Worm (Caenorhabditis elegans) whole organism, mixed stage, embryonic: ENCODE measurements around the gene ZK154.4.
A peak's percentile ranks its signal among the peaks of the same experiment; 100 is the strongest.

ENCODE experiments used
- M03D4.4 ChIP-seq: sonication (generic microtip); optimal IDR thresholded peaks from 2 replicates; lab custom pipeline; 2017; ENCODE audit warnings: mild to moderate bottlenecking, missing genetic modification characterization, missing compliant biosample characterization
- bed-3 ChIP-seq: fragments of 200-800 bp; sonication (Bioruptor generic); optimal IDR thresholded peaks from 3 replicates; lab custom pipeline; 2018; ENCODE audit warnings: mild to moderate bottlenecking, missing genetic modification characterization, moderate library complexity, missing compliant biosample characterization
- blmp-1 ChIP-seq: fragments of 150-350 bp; optimal IDR thresholded peaks from 2 replicates; lab custom pipeline; 2014; ENCODE audit warnings: missing biosample characterization, missing genetic modification characterization
- ceh-39 ChIP-seq: fragments of 150-350 bp; optimal IDR thresholded peaks from 2 replicates; lab custom pipeline; 2014; ENCODE audit warnings: missing biosample characterization, missing genetic modification characterization
- ceh-43 ChIP-seq: fragments of 200-800 bp; sonication (Bioruptor generic); optimal IDR thresholded peaks from 2 replicates; lab custom pipeline; 2018; ENCODE audit warnings: mild to moderate bottlenecking, missing genetic modification characterization, moderate library complexity, missing compliant biosample characterization
- ces-1 ChIP-seq: fragments of 150-350 bp; optimal IDR thresholded peaks from 2 replicates; lab custom pipeline; 2014; ENCODE audit warnings: missing biosample characterization, missing genetic modification reagents, missing genetic modification characterization
- cnd-1 ChIP-seq: fragments of 200-800 bp; sonication (Bioruptor generic); optimal IDR thresholded peaks from 2 replicates; lab custom pipeline; 2018; ENCODE audit warnings: mild to moderate bottlenecking, missing genetic modification characterization, missing compliant biosample characterization
- drap-1 ChIP-seq: fragments of 200-800 bp; sonication (Bioruptor generic); optimal IDR thresholded peaks from 3 replicates; lab custom pipeline; 2018; ENCODE audit warnings: mild to moderate bottlenecking, missing genetic modification characterization, missing compliant biosample characterization
- elt-1 ChIP-seq: sonication (generic microtip); optimal IDR thresholded peaks from 2 replicates; lab custom pipeline; 2017; ENCODE audit warnings: missing genetic modification characterization, mild to moderate bottlenecking, missing compliant biosample characterization, antibody characterized with exemption, moderate library complexity, borderline replicate concordance; ENCODE audit not compliant: insufficient read depth
- elt-3 ChIP-seq: fragments of 150-350 bp; optimal IDR thresholded peaks from 2 replicates; lab custom pipeline; 2014; ENCODE audit warnings: missing biosample characterization, missing genetic modification characterization
- flh-1 ChIP-seq: fragments of 200-800 bp; sonication (Bioruptor generic); optimal IDR thresholded peaks from 2 replicates; lab custom pipeline; 2018; ENCODE audit warnings: mild to moderate bottlenecking, missing genetic modification characterization, moderate library complexity, missing compliant biosample characterization
- ham-2 ChIP-seq: fragments of 200-800 bp; sonication (Bioruptor generic); optimal IDR thresholded peaks from 2 replicates; lab custom pipeline; 2018; ENCODE audit warnings: mild to moderate bottlenecking, missing genetic modification characterization, missing compliant biosample characterization
- hlh-1 ChIP-seq: fragments of 150-350 bp; optimal IDR thresholded peaks from 2 replicates; lab custom pipeline; 2014; ENCODE audit warnings: missing biosample characterization, missing genetic modification reagents, missing genetic modification characterization
- lin-13 ChIP-seq: fragments of 150-350 bp; optimal IDR thresholded peaks from 2 replicates; lab custom pipeline; 2014; ENCODE audit warnings: missing biosample characterization, missing genetic modification characterization
- lin-32 ChIP-seq: fragments of 200-800 bp; sonication (Bioruptor generic); optimal IDR thresholded peaks from 2 replicates; lab custom pipeline; 2018; ENCODE audit warnings: mild to moderate bottlenecking, missing genetic modification characterization, missing compliant biosample characterization
- lsy-2 ChIP-seq: fragments of 150-350 bp; optimal IDR thresholded peaks from 2 replicates; lab custom pipeline; 2014; ENCODE audit warnings: missing biosample characterization, missing genetic modification characterization
- mab-5 ChIP-seq: fragments of 150-350 bp; optimal IDR thresholded peaks from 2 replicates; lab custom pipeline; 2014; ENCODE audit warnings: missing biosample characterization, missing genetic modification characterization
- mep-1 ChIP-seq: fragments of 150-350 bp; optimal IDR thresholded peaks from 2 replicates; lab custom pipeline; 2017; ENCODE audit warnings: missing biosample characterization, missing genetic modification reagents, missing genetic modification characterization, inconsistent platforms
- mls-2 ChIP-seq: sonication (generic microtip); optimal IDR thresholded peaks from 2 replicates; lab custom pipeline; 2016; ENCODE audit warnings: mild to moderate bottlenecking, missing genetic modification characterization, moderate library complexity, missing compliant biosample characterization
- nhr-12 ChIP-seq: fragments of 150-350 bp; optimal IDR thresholded peaks from 2 replicates; lab custom pipeline; 2014; ENCODE audit warnings: missing biosample characterization, missing genetic modification characterization
- nhr-2 ChIP-seq: fragments of 150-350 bp; optimal IDR thresholded peaks from 2 replicates; lab custom pipeline; 2014; ENCODE audit warnings: missing biosample characterization, missing genetic modification characterization
- nhr-237 ChIP-seq: fragments of 150-350 bp; optimal IDR thresholded peaks from 2 replicates; lab custom pipeline; 2014; ENCODE audit warnings: missing biosample characterization, missing genetic modification characterization
- nhr-28 ChIP-seq: fragments of 150-350 bp; optimal IDR thresholded peaks from 2 replicates; lab custom pipeline; 2014; ENCODE audit warnings: missing biosample characterization, missing genetic modification characterization
- pha-4 ChIP-seq: fragments of 150-350 bp; optimal IDR thresholded peaks from 2 replicates; lab custom pipeline; 2018; ENCODE audit warnings: missing biosample characterization, missing genetic modification reagents, missing genetic modification characterization
- sem-2 ChIP-seq: fragments of 200-800 bp; sonication (Bioruptor generic); optimal IDR thresholded peaks from 2 replicates; lab custom pipeline; 2018; ENCODE audit warnings: mild to moderate bottlenecking, missing genetic modification characterization, missing compliant biosample characterization
- snpc-4 ChIP-seq: fragments of 150-350 bp; optimal IDR thresholded peaks from 2 replicates; lab custom pipeline; 2014; ENCODE audit warnings: missing biosample characterization, missing genetic modification characterization
- sptf-1 ChIP-seq: sonication (generic microtip); optimal IDR thresholded peaks from 2 replicates; lab custom pipeline; 2017; ENCODE audit warnings: mild to moderate bottlenecking, missing genetic modification characterization, moderate library complexity, missing compliant biosample characterization
- tbx-8 ChIP-seq: fragments of 200-800 bp; sonication (Bioruptor generic); optimal IDR thresholded peaks from 2 replicates; lab custom pipeline; 2018; ENCODE audit warnings: mild to moderate bottlenecking, missing genetic modification characterization, moderate library complexity, missing compliant biosample characterization
- unc-120 ChIP-seq: sonication (generic microtip); optimal IDR thresholded peaks from 2 replicates; lab custom pipeline; 2017; ENCODE audit warnings: missing genetic modification characterization, missing compliant biosample characterization; ENCODE audit not compliant: poor library complexity, severe bottlenecking
- unc-39 ChIP-seq: fragments of 150-350 bp; optimal IDR thresholded peaks from 2 replicates; lab custom pipeline; 2014; ENCODE audit warnings: missing biosample characterization, missing genetic modification characterization
- unc-62 ChIP-seq: fragments of 150-350 bp; optimal IDR thresholded peaks from 2 replicates; lab custom pipeline; 2014; ENCODE audit warnings: missing biosample characterization, missing genetic modification reagents, missing genetic modification characterization
- zip-8 ChIP-seq: fragments of 150-350 bp; optimal IDR thresholded peaks from 2 replicates; lab custom pipeline; 2014; ENCODE audit warnings: missing biosample characterization, missing genetic modification characterization
- ztf-11 ChIP-seq: fragments of 150-350 bp; optimal IDR thresholded peaks from 2 replicates; lab custom pipeline; 2014; ENCODE audit warnings: missing biosample characterization, missing genetic modification characterization

Gene ZK154.4

ce11 chrX:7782389-7782788, at the start of gene ZK154.4:
Gene ZK154.4 (minus strand): TSS chrX:7782415.
- TF ChIP-seq ceh-39 (tag; lab: Kevin White, UChicago) (no peak), lin-13 (tag; lab: Kevin White, UChicago) (peak; percentile 21), lsy-2 (tag; lab: Kevin White, UChicago) (peak; percentile 38), mep-1 (peak; percentile 43), flh-1 (GFP tag; lab: Kevin White, UChicago) (no peak), mls-2 (peak; percentile 15), nhr-12 (no peak), unc-120 (tag; lab: Kevin White, UChicago) (peak; percentile 10), pha-4 (tag; lab: Kevin White, UChicago) (peak; percentile 29), unc-39 (tag; lab: Kevin White, UChicago) (no peak), ces-1 (GFP tag; lab: Kevin White, UChicago) (peak; percentile 21)

ce11 chrX:7827989-7828388, 45.8 kb upstream of the ZK154.4 start:
- no peak for TF ChIP-seq elt-3 (tag; lab: Kevin White, UChicago)
- TF ChIP-seq nhr-28, result no peak
- TF ChIP-seq ham-2 (GFP tag; lab: Kevin White, UChicago), result no peak
- TF ChIP-seq pha-4 (tag; lab: Kevin White, UChicago), result no peak
- no peak for TF ChIP-seq tbx-8 (GFP tag; lab: Kevin White, UChicago)
- no peak for TF ChIP-seq unc-39 (tag; lab: Kevin White, UChicago)
- TF ChIP-seq nhr-2 (tag; lab: Kevin White, UChicago), result no peak
- no peak for TF ChIP-seq unc-120 (tag; lab: Kevin White, UChicago)
- TF ChIP-seq ceh-43 (GFP tag; lab: Kevin White, UChicago), result no peak
- no peak for TF ChIP-seq unc-62 (GFP tag; lab: Kevin White, UChicago)
- TF ChIP-seq, all 35 proteins: peak for 0

- TF ChIP-seq blmp-1 (tag; lab: Kevin White, UChicago) (no peak), mep-1 (no peak), lin-32 (GFP tag; lab: Kevin White, UChicago) (no peak), ceh-43 (GFP tag; lab: Kevin White, UChicago) (no peak), unc-120 (tag; lab: Kevin White, UChicago) (no peak), mls-2 (no peak), nhr-237 (tag; lab: Kevin White, UChicago) (no peak), unc-62 (GFP tag; lab: Kevin White, UChicago) (peak; percentile 43), nhr-2 (tag; lab: Kevin White, UChicago) (peak; percentile 40), mab-5 (no peak), cnd-1 (tag; lab: Kevin White, UChicago) (no peak), M03D4.4 (no peak), elt-1 (peak; percentile 83)
These were observed 44.5 kb upstream of the ZK154.4 start for ce11 chrX:7826590-7827260.

DNA sequence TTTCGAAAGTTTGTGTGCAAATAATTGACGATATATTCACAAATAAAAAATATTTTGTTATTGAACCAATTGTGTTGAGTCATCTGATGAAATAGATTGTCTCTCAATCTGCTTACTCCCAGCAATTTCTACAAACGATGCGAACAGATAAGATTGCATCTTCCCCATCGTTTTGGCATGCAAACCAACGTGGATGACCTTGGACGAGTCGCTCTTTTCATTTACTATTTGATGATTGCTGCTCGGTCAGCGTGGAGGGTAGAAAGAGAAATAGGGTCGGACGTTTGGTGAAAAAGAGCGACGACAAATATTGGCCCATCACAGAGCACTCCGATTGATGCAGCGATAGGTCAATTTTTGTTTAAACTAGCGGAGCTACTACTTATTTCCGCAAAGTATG, 43.5 kb upstream of the ZK154.4 start:
- no peak for TF ChIP-seq M03D4.4
- TF ChIP-seq nhr-2 (tag; lab: Kevin White, UChicago), result peak; percentile 82
- TF ChIP-seq elt-1, result peak; percentile 90
- no peak for TF ChIP-seq lin-13 (tag; lab: Kevin White, UChicago)
- peak; percentile 34 for TF ChIP-seq unc-120 (tag; lab: Kevin White, UChicago)
- peak; percentile 47 for TF ChIP-seq unc-62 (GFP tag; lab: Kevin White, UChicago)
- peak; percentile 36 for TF ChIP-seq ham-2 (GFP tag; lab: Kevin White, UChicago)
- peak; percentile 20 for TF ChIP-seq pha-4 (tag; lab: Kevin White, UChicago)
- peak; percentile 47 for TF ChIP-seq hlh-1 (tag; lab: Kevin White, UChicago)

DNA sequence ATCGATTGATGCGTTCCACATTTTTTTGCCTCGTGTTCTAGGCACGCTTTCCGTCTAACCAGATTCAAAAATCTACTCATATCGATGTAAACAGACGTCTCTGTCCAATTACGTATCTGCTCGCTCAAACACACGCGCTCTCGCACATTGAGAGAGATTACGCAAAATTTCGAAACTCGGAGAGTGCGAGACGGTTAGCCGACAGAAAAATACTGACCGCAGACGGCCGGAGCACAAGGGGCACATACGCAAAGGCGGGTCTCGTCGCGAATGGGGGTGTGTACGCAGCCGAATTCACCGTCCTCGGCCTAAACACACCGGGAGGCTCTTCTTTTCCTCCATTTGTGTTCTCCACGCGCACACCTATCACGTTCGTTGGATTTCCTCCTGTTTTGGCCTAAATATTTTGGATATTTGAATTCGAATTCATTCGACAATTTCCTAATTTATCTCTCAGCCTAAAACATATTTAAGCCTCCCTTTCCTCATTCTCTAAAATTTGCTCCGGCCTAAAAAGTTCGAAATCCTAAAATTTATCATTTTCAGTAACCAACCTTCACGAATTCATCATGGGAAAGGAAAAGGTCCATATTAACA, 41.0 kb upstream of the ZK154.4 start, which contains the start of gene eef-1A.2:
Gene eef-1A.2, plus strand, starts transcription at position 547 of the 597 bp plus-strand sequence.
- peak; percentile 49 for TF ChIP-seq elt-3 (tag; lab: Kevin White, UChicago)
- TF ChIP-seq unc-120 (tag; lab: Kevin White, UChicago), result peak; percentile 64
- TF ChIP-seq ceh-43 (GFP tag; lab: Kevin White, UChicago), result peak; percentile 40
- TF ChIP-seq hlh-1 (tag; lab: Kevin White, UChicago), result peak; percentile 82
- peak; percentile 55 for TF ChIP-seq cnd-1 (tag; lab: Kevin White, UChicago)
- TF ChIP-seq ceh-39 (tag; lab: Kevin White, UChicago), result peak; percentile 97
- no peak for TF ChIP-seq zip-8 (tag; lab: Kevin White, UChicago)
- TF ChIP-seq nhr-2 (tag; lab: Kevin White, UChicago), result peak; percentile 91
- peak; percentile 53 for TF ChIP-seq sptf-1 (tag; lab: Kevin White, UChicago)
- TF ChIP-seq nhr-237 (tag; lab: Kevin White, UChicago), result peak; percentile 74
- no peak for TF ChIP-seq snpc-4 (tag; lab: Kevin White, UChicago)
- peak; percentile 5 for TF ChIP-seq tbx-8 (GFP tag; lab: Kevin White, UChicago)
- peak; percentile 71 for TF ChIP-seq drap-1 (GFP tag; lab: Kevin White, UChicago)
- peak; percentile 73 for TF ChIP-seq unc-62 (GFP tag; lab: Kevin White, UChicago)
- no peak for TF ChIP-seq mab-5
- TF ChIP-seq M03D4.4, result peak; percentile 48
- peak; percentile 90 for TF ChIP-seq mep-1
- peak; percentile 54 for TF ChIP-seq lin-13 (tag; lab: Kevin White, UChicago)
- TF ChIP-seq mls-2, result peak; percentile 82
- peak; percentile 94 for TF ChIP-seq ces-1 (GFP tag; lab: Kevin White, UChicago)
- peak; percentile 93 for TF ChIP-seq pha-4 (tag; lab: Kevin White, UChicago)
- TF ChIP-seq unc-39 (tag; lab: Kevin White, UChicago), result no peak
- TF ChIP-seq ztf-11 (tag; lab: Kevin White, UChicago), result peak; percentile 47
- peak; percentile 26 for TF ChIP-seq sem-2 (GFP tag; lab: Kevin White, UChicago)
- TF ChIP-seq lsy-2 (tag; lab: Kevin White, UChicago), result peak; percentile 77
- no peak for TF ChIP-seq blmp-1 (tag; lab: Kevin White, UChicago)
- TF ChIP-seq lin-32 (GFP tag; lab: Kevin White, UChicago), result peak; percentile 27
- TF ChIP-seq bed-3, result no peak
- peak; percentile 31 for TF ChIP-seq ham-2 (GFP tag; lab: Kevin White, UChicago)
